Worm (Caenorhabditis elegans): Measurements from ENCODE around the gene F25G6.1.

DNA sequence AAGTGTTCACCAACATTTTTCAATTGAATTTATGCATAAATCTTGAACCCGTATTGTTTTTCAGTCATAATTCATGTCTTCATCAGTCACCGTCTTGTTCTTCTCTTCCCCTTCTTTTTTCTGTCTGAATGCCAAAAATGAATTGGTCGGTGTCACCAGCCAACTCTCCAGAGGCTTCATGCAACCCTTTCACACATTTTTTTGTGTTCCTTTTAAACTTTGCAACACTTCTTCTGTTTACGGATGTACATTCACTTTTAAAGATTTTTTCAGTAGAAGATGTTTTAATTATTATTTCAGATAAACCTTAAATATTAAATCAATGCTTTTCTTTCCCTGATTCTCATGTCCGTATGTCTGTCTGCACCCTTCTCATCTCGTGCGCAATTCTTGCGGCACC lies 13.9 kb upstream of the F25G6.1 start, which contains the start of gene acr-16:
- TF ChIP-seq Y75B8A.6 (GFP tag; IDR thresholded peaks at IDR 0.05) (no peak), ceh-82 (tag; optimal IDR thresholded peaks at IDR 0.05) (no peak), pqm-1 (tag; optimal IDR thresholded peaks at IDR 0.05) (no peak), cey-2 (tag; optimal IDR thresholded peaks at IDR 0.05; ENCODE audit: borderline replicate concordance, insufficient read depth) (no peak), daf-12 (tag; optimal IDR thresholded peaks at IDR 0.05) (no peak), nhr-76 (tag; optimal IDR thresholded peaks at IDR 0.05) (no peak), dpl-1 (GFP tag; optimal IDR thresholded peaks at IDR 0.05) (no peak), attf-4 (tag; optimal IDR thresholded peaks at IDR 0.05) (no peak), R02D3.7 (tag; optimal IDR thresholded peaks at IDR 0.05) (no peak), F49E8.2 (tag; optimal IDR thresholded peaks at IDR 0.05; ENCODE audit: borderline replicate concordance) (no peak), lsy-2 (tag; optimal IDR thresholded peaks at IDR 0.05) (no peak), pha-4 (GFP tag; IDR thresholded peaks at IDR 0.05) (no peak), pha-4 (tag; optimal IDR thresholded peaks at IDR 0.05) (no peak)
